Fruit fly (Drosophila melanogaster) whole organism, wandering third instar larva: ENCODE measurements around the gene CG13117.

Experiments used
- Abd-B ChIP-seq: fragments of >200 bp; optimal IDR thresholded peaks from 2 replicates; lab custom pipeline; 2017; ENCODE audit warnings: missing biosample characterization, missing genetic modification characterization
- CG32264 ChIP-seq: fragments of 200-800 bp; sonication (Bioruptor generic); optimal IDR thresholded peaks from 2 replicates; lab custom pipeline; 2016; ENCODE audit warnings: missing biosample characterization, missing genetic modification characterization
- CG9705 ChIP-seq: fragments of 200-800 bp; sonication (Bioruptor generic); optimal IDR thresholded peaks from 2 replicates; lab custom pipeline; 2018; ENCODE audit warnings: missing biosample characterization, mild to moderate bottlenecking, missing genetic modification characterization
- CrebA ChIP-seq: fragments of 200-800 bp; sonication (Bioruptor generic); optimal IDR thresholded peaks from 2 replicates; lab custom pipeline; 2016; ENCODE audit warnings: missing biosample characterization, mild to moderate bottlenecking, missing genetic modification characterization, borderline replicate concordance
- Dfd ChIP-seq: fragments of >200 bp; optimal IDR thresholded peaks from 2 replicates; lab custom pipeline; 2017; ENCODE audit warnings: missing biosample characterization, missing genetic modification characterization
- Dif ChIP-seq: fragments of 200-275, 200-300 bp; sonication (Bioruptor generic); optimal IDR thresholded peaks from 2 replicates; lab custom pipeline; 2018; ENCODE audit warnings: missing biosample characterization, missing genetic modification characterization; ENCODE audit not compliant: partially characterized antibody
- GATAd ChIP-seq: sonication (Bioruptor generic); optimal IDR thresholded peaks from 2 replicates; lab custom pipeline; 2016; ENCODE audit warnings: missing biosample characterization, missing genetic modification characterization
- HLH106 ChIP-seq: fragments of 200-800 bp; optimal IDR thresholded peaks from 3 replicates; lab custom pipeline; 2019; ENCODE audit warnings: missing biosample characterization, mild to moderate bottlenecking, missing genetic modification characterization, moderate library complexity
- Hnf4 ChIP-seq: fragments of 200-800 bp; sonication (Bioruptor generic); optimal IDR thresholded peaks from 2 replicates; lab custom pipeline; 2016; ENCODE audit warnings: missing biosample characterization, mild to moderate bottlenecking, missing genetic modification characterization
- Hr78 ChIP-seq: fragments of >200 bp; optimal IDR thresholded peaks from 2 replicates; lab custom pipeline; 2017; ENCODE audit warnings: missing biosample characterization, missing genetic modification characterization
- Hr83 ChIP-seq: fragments of 200-300 bp; sonication (Bioruptor generic); optimal IDR thresholded peaks from 2 replicates; lab custom pipeline; 2016; ENCODE audit warnings: missing biosample characterization, mild to moderate bottlenecking, missing genetic modification characterization, moderate library complexity; ENCODE audit not compliant: poor library complexity, severe bottlenecking
- Jra ChIP-seq: sonication (Bioruptor generic); optimal IDR thresholded peaks from 2 replicates; lab custom pipeline; 2016; ENCODE audit warnings: missing biosample characterization, missing genetic modification characterization
- Mio ChIP-seq: sonication (Bioruptor generic); optimal IDR thresholded peaks from 2 replicates; lab custom pipeline; 2016; ENCODE audit warnings: missing biosample characterization, missing genetic modification characterization
- Myc ChIP-seq: fragments of >200 bp; optimal IDR thresholded peaks from 2 replicates; lab custom pipeline; 2017
- N ChIP-seq: fragments of >200 bp; optimal IDR thresholded peaks from 2 replicates; lab custom pipeline; 2018; ENCODE audit warnings: missing biosample characterization, missing external identifiers, missing genetic modification characterization
- OdsH ChIP-seq: fragments of 200-800 bp; sonication (Bioruptor generic); optimal IDR thresholded peaks from 2 replicates; lab custom pipeline; 2016; ENCODE audit warnings: missing biosample characterization, mild to moderate bottlenecking, missing genetic modification characterization
- Rel ChIP-seq, 2 experiments: fragments of 200-800 bp; sonication (Bioruptor generic) in 1 of 2; optimal IDR thresholded peaks; 2 replicates in 1 of 2; 3 replicates in 1 of 2; lab custom pipeline; 2016 to 2019; ENCODE audit warnings: mild to moderate bottlenecking in 2 of 2, missing biosample characterization in 2 of 2, missing genetic modification characterization in 2 of 2, moderate library complexity in 1 of 2
- Sp1 ChIP-seq: fragments of 200-800 bp; sonication (Bioruptor generic); optimal IDR thresholded peaks from 3 replicates; lab custom pipeline; 2019; ENCODE audit warnings: missing biosample characterization, mild to moderate bottlenecking, missing genetic modification characterization, moderate library complexity
- Vsx2 ChIP-seq: fragments of 200-300, 225-300 bp; sonication (Bioruptor generic); optimal IDR thresholded peaks from 2 replicates; lab custom pipeline; 2018; ENCODE audit warnings: missing biosample characterization, missing genetic modification characterization; ENCODE audit not compliant: partially characterized antibody
- br ChIP-seq: fragments of 200-800 bp; sonication (Bioruptor generic); optimal IDR thresholded peaks from 2 replicates; lab custom pipeline; 2016; ENCODE audit warnings: missing biosample characterization, missing genetic modification characterization
- brk ChIP-seq: fragments of 200-800 bp; sonication (Bioruptor generic); optimal IDR thresholded peaks from 2 replicates; lab custom pipeline; 2016; ENCODE audit warnings: missing biosample characterization, mild to moderate bottlenecking, missing genetic modification characterization
- dl ChIP-seq, 2 experiments: fragments of 175-275, 200-275 bp in 1 of 2; fragments of 200-275 bp in 1 of 2; sonication (Bioruptor generic); optimal IDR thresholded peaks; lab custom pipeline; 2018; ENCODE audit warnings: mild to moderate bottlenecking in 2 of 2, missing biosample characterization in 2 of 2, missing genetic modification characterization in 2 of 2, moderate library complexity in 2 of 2; ENCODE audit not compliant: partially characterized antibody in 2 of 2, insufficient read depth in 1 of 2
- dmrt93B ChIP-seq: fragments of 200-800 bp; sonication (Bioruptor generic); optimal IDR thresholded peaks from 2 replicates; lab custom pipeline; 2018; ENCODE audit warnings: missing biosample characterization, mild to moderate bottlenecking, missing genetic modification characterization
- dsf ChIP-seq: sonication (Bioruptor generic); optimal IDR thresholded peaks from 2 replicates; lab custom pipeline; 2016; ENCODE audit warnings: missing biosample characterization, missing genetic modification characterization, borderline replicate concordance
- ey ChIP-seq: fragments of 200-800 bp; sonication (Bioruptor generic); optimal IDR thresholded peaks from 2 replicates; lab custom pipeline; 2016; ENCODE audit warnings: missing biosample characterization, missing genetic modification characterization
- foxo ChIP-seq, 2 experiments: fragments of 200-800 bp; sonication (Bioruptor generic); optimal IDR thresholded peaks; 2 replicates in 1 of 2; 3 replicates in 1 of 2; lab custom pipeline; 2016 to 2017; ENCODE audit warnings: missing biosample characterization in 2 of 2, missing genetic modification characterization in 2 of 2
- fru ChIP-seq: fragments of 200-800 bp; sonication (Bioruptor generic); optimal IDR thresholded peaks from 3 replicates; lab custom pipeline; 2016; ENCODE audit warnings: missing biosample characterization, mild to moderate bottlenecking, missing genetic modification characterization
- h ChIP-seq: fragments of 200-800 bp; sonication (Bioruptor generic); optimal IDR thresholded peaks from 3 replicates; lab custom pipeline; 2016; ENCODE audit warnings: missing biosample characterization, mild to moderate bottlenecking, missing genetic modification characterization
- jim ChIP-seq: fragments of 175-275, 200-325 bp; sonication (Bioruptor generic); optimal IDR thresholded peaks from 2 replicates; lab custom pipeline; 2016; ENCODE audit warnings: missing biosample characterization, mild to moderate bottlenecking, missing genetic modification characterization
- lola ChIP-seq: fragments of >200 bp; optimal IDR thresholded peaks from 2 replicates; lab custom pipeline; 2017; ENCODE audit warnings: missing biosample characterization, missing genetic modification characterization
- pan ChIP-seq: fragments of >200 bp; optimal IDR thresholded peaks from 2 replicates; lab custom pipeline; 2017
- psq ChIP-seq: fragments of 200-800 bp; sonication (Bioruptor generic); optimal IDR thresholded peaks from 3 replicates; lab custom pipeline; 2017; ENCODE audit warnings: missing biosample characterization, mild to moderate bottlenecking, missing genetic modification characterization, moderate library complexity
- rgr ChIP-seq: fragments of 200-800 bp; sonication (Bioruptor generic); optimal IDR thresholded peaks from 3 replicates; lab custom pipeline; 2016; ENCODE audit warnings: missing biosample characterization, mild to moderate bottlenecking, missing genetic modification characterization
- sage ChIP-seq: fragments of 200-800 bp; sonication (Bioruptor generic); optimal IDR thresholded peaks from 2 replicates; lab custom pipeline; 2016; ENCODE audit warnings: missing biosample characterization, mild to moderate bottlenecking, missing genetic modification characterization
- sv ChIP-seq: fragments of 200-800 bp; sonication (Bioruptor generic); optimal IDR thresholded peaks from 3 replicates; lab custom pipeline; 2016; ENCODE audit warnings: missing biosample characterization, missing genetic modification characterization
- tai ChIP-seq: sonication (Bioruptor generic); optimal IDR thresholded peaks from 2 replicates; lab custom pipeline; 2016; ENCODE audit warnings: missing biosample characterization, missing genetic modification characterization
- usp ChIP-seq: fragments of >200 bp; optimal IDR thresholded peaks from 2 replicates; lab custom pipeline; 2017; ENCODE audit warnings: missing biosample characterization, missing genetic modification characterization
- woc ChIP-seq: sonication (Bioruptor generic); optimal IDR thresholded peaks from 2 replicates; lab custom pipeline; 2016; ENCODE audit warnings: missing biosample characterization, mild to moderate bottlenecking, missing genetic modification characterization

The CG13117 gene

dm6 chr2L:9698092-9698922 lies 38.1 kb upstream of the CG13117 start (continued):
- TF ChIP-seq dsf (no peak), CrebA (GFP tag; lab: Kevin White, UChicago) (no peak), Hr83 (GFP tag; lab: Kevin White, UChicago) (no peak), psq (peak; percentile 78), Dfd (GFP tag; lab: Kevin White, UChicago) (no peak), Sp1 (no peak), foxo (GFP tag; optimal IDR thresholded peaks at IDR 0.05; lab: Kevin White, UChicago) (no peak)

DNA sequence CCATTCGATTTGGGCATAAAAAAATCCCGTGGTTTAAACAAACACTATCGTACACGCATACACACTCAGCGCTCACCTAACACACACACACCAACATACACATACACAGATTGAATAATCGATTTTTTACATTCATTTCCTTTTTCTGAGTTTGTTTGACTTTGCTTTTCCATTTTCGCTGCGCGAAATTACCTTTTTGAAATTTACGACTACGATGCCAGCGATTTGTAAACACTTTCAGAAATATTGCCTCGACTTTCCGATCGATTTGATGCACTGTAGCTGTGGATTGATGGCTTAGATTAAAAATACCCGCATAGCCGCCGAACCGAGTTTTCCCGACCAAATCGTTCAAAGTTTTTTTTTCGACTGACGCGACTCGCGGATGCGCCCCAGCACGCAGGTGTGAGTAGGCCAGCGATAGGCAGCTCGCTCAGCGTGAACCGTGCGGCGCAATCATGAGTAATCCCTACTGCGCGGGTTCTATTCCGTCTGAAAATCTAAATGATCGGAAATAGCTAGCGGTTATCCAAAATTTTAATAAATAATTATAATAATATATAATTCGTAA lies 37.4 kb upstream of the CG13117 start, which contains the start of gene Pka-C1:
Gene Pka-C1 (minus strand): TSS at position 375 of the 571 bp plus-strand sequence.
- TF ChIP-seq foxo (GFP tag; optimal IDR thresholded peaks at IDR 0.05; lab: Kevin White, UChicago), result peak in 1 of 2 experiments; percentile 4
- no peak for TF ChIP-seq dl (GFP tag; optimal IDR thresholded peaks at IDR 0.05; lab: Kevin White, UChicago; ENCODE audit: insufficient read depth in 1 of 2, partially characterized antibody in 2 of 2)
- TF ChIP-seq HLH106 (tag; lab: Kevin White, UChicago), result peak; percentile 30
- TF ChIP-seq GATAd (GFP tag; lab: Kevin White, UChicago), result no peak
- TF ChIP-seq sv (GFP tag; lab: Kevin White, UChicago), result no peak
- peak; percentile 8 for TF ChIP-seq dmrt93B
- TF ChIP-seq tai (GFP tag; lab: Kevin White, UChicago), result no peak
- no peak for TF ChIP-seq OdsH (GFP tag; lab: Kevin White, UChicago)
- TF ChIP-seq Sp1, result peak; percentile 40
- TF ChIP-seq sage (GFP tag; lab: Kevin White, UChicago), result no peak
- no peak for TF ChIP-seq Rel (GFP tag; optimal IDR thresholded peaks at IDR 0.05; lab: Kevin White, UChicago)
- peak; percentile 64 for TF ChIP-seq Rel (tag; optimal IDR thresholded peaks at IDR 0.05; lab: Kevin White, UChicago)
- no peak for TF ChIP-seq fru (GFP tag; lab: Kevin White, UChicago)
- no peak for TF ChIP-seq Jra
- TF ChIP-seq Myc (lab: Kevin White, UChicago), result no peak
- no peak for TF ChIP-seq CG32264 (GFP tag; lab: Kevin White, UChicago)
- peak; percentile 2 for TF ChIP-seq Hnf4 (GFP tag; lab: Kevin White, UChicago)
- TF ChIP-seq pan (lab: Kevin White, UChicago), result no peak
- TF ChIP-seq CG9705 (GFP tag; lab: Kevin White, UChicago), result no peak
- peak; percentile 55 for TF ChIP-seq Dif (GFP tag; lab: Kevin White, UChicago)
- no peak for TF ChIP-seq h (GFP tag; lab: Kevin White, UChicago)
- TF ChIP-seq br (GFP tag; lab: Kevin White, UChicago), result peak; percentile 13
- no peak for TF ChIP-seq Dfd (GFP tag; lab: Kevin White, UChicago)
- TF ChIP-seq dsf, result no peak
- no peak for TF ChIP-seq jim (GFP tag; lab: Kevin White, UChicago)
- TF ChIP-seq CrebA (GFP tag; lab: Kevin White, UChicago), result no peak
- TF ChIP-seq brk (GFP tag; lab: Kevin White, UChicago), result no peak
- peak; percentile 5 for TF ChIP-seq Hr83 (GFP tag; lab: Kevin White, UChicago)
- no peak for TF ChIP-seq Hr78 (GFP tag; lab: Kevin White, UChicago)
- no peak for TF ChIP-seq psq
- no peak for TF ChIP-seq N
- no peak for TF ChIP-seq Abd-B (GFP tag; lab: Kevin White, UChicago)
- TF ChIP-seq woc, result no peak
- no peak for TF ChIP-seq Mio (GFP tag; lab: Kevin White, UChicago)
- TF ChIP-seq Vsx2, result no peak
- no peak for TF ChIP-seq lola
- TF ChIP-seq rgr (GFP tag; lab: Kevin White, UChicago), result peak; percentile 7
- no peak for TF ChIP-seq ey
- TF ChIP-seq usp, result no peak
- TF ChIP-seq, all 38 proteins: peak for 10
